Worm (Caenorhabditis elegans) whole organism, L4 larva: ENCODE results near the gene let-767.
A peak's percentile ranks its signal among the peaks of the same experiment; 100 is the strongest.

Experiments
- T26A8.4 ChIP-seq: fragments of 200-800 bp; sonication (Bioruptor generic); IDR thresholded peaks from 2 replicates; pipeline ENCODE4 v1.3.6; 2022; ENCODE audit warnings: missing genetic modification characterization, missing compliant biosample characterization
- ama-1 ChIP-seq: fragments of 150-350 bp; optimal IDR thresholded peaks from 2 replicates; lab custom pipeline; 2014; ENCODE audit warnings: inconsistent platforms, mixed read lengths
- arid-1 ChIP-seq: fragments of 200-800 bp; sonication (Bioruptor generic); conservative IDR thresholded peaks from 2 replicates; pipeline ENCODE4 v1.3.6; 2022; ENCODE audit warnings: missing genetic modification reagents, missing genetic modification characterization, missing compliant biosample characterization
- ceh-32 ChIP-seq: sonication (generic microtip); optimal IDR thresholded peaks from 2 replicates; lab custom pipeline; 2016; ENCODE audit warnings: mild to moderate bottlenecking, missing genetic modification characterization, missing compliant biosample characterization; ENCODE audit not compliant: poor library complexity
- ceh-44 ChIP-seq: fragments of 200-800 bp; sonication (Bioruptor generic); IDR thresholded peaks from 2 replicates; pipeline ENCODE4 v1.3.6; 2022; ENCODE audit warnings: missing genetic modification reagents, missing genetic modification characterization, missing compliant biosample characterization
- daf-16 ChIP-seq, 3 experiments: sonication (generic microtip); optimal IDR thresholded peaks; 2 replicates each; lab custom pipeline; 2016 to 2017; ENCODE audit warnings: missing genetic modification characterization in 3 of 3, missing genetic modification reagents in 3 of 3, mild to moderate bottlenecking in 2 of 3, missing compliant biosample characterization in 2 of 3, missing biosample characterization in 1 of 3, moderate library complexity in 1 of 3
- dmd-6 ChIP-seq: fragments of 200-800 bp; sonication (Bioruptor generic); IDR thresholded peaks from 2 replicates; pipeline ENCODE4 v1.3.6; 2022; ENCODE audit warnings: missing genetic modification reagents, missing genetic modification characterization, missing compliant biosample characterization
- dpl-1 ChIP-seq: fragments of 150-350 bp; optimal IDR thresholded peaks from 2 replicates; lab custom pipeline; 2014; ENCODE audit warnings: missing biosample characterization, missing genetic modification reagents, missing genetic modification characterization
- dve-1 ChIP-seq: sonication (generic microtip); optimal IDR thresholded peaks from 2 replicates; lab custom pipeline; 2017; ENCODE audit warnings: antibody characterized with exemption, mild to moderate bottlenecking, missing genetic modification characterization, missing compliant biosample characterization; ENCODE audit not compliant: insufficient read depth
- fos-1 ChIP-seq: fragments of 150-350 bp; optimal IDR thresholded peaks from 2 replicates; lab custom pipeline; 2014; ENCODE audit warnings: missing biosample characterization, missing genetic modification characterization
- hif-1 ChIP-seq, 2 experiments: sonication (generic microtip); optimal IDR thresholded peaks; 2 replicates each; lab custom pipeline; 2016 to 2017; ENCODE audit warnings: missing compliant biosample characterization in 2 of 2, missing genetic modification characterization in 2 of 2, missing genetic modification reagents in 2 of 2, missing genotype in 2 of 2, mild to moderate bottlenecking in 1 of 2
- hlh-11 ChIP-seq: fragments of 200-800 bp; sonication (Bioruptor generic); optimal IDR thresholded peaks from 2 replicates; lab custom pipeline; 2018; ENCODE audit warnings: mild to moderate bottlenecking, missing genetic modification characterization, missing compliant biosample characterization
- hmg-1.1 ChIP-seq: fragments of 200-800 bp; sonication (Bioruptor generic); IDR thresholded peaks from 2 replicates; pipeline ENCODE4 v1.3.6; 2022; ENCODE audit warnings: missing genetic modification reagents, missing genetic modification characterization, missing compliant biosample characterization
- lin-13 ChIP-seq: fragments of 150-350 bp; optimal IDR thresholded peaks from 2 replicates; lab custom pipeline; 2014; ENCODE audit warnings: missing biosample characterization, missing genetic modification reagents, missing genetic modification characterization
- lin-38 ChIP-seq: fragments of 200-800 bp; sonication (Bioruptor generic); IDR thresholded peaks from 2 replicates; pipeline ENCODE4 v1.3.6; 2022; ENCODE audit warnings: missing genetic modification reagents, missing genetic modification characterization, missing compliant biosample characterization
- lsy-2 ChIP-seq, 2 experiments: fragments of 150-350 bp in 1 of 2; sonication (generic microtip) in 1 of 2; optimal IDR thresholded peaks; 2 replicates each; lab custom pipeline; 2014 to 2017; ENCODE audit warnings: missing biosample characterization in 2 of 2, missing genetic modification characterization in 2 of 2
- mep-1 ChIP-seq: fragments of 150-350 bp; sonication (generic microtip); optimal IDR thresholded peaks from 3 replicates; lab custom pipeline; 2014; ENCODE audit warnings: missing biosample characterization, missing genetic modification characterization
- mes-2 ChIP-seq: sonication (generic microtip); optimal IDR thresholded peaks from 2 replicates; lab custom pipeline; 2016; ENCODE audit warnings: missing genotype, mild to moderate bottlenecking, missing genetic modification characterization, missing compliant biosample characterization; ENCODE audit not compliant: poor library complexity, severe bottlenecking
- nhr-111 ChIP-seq: fragments of 200-800 bp; sonication (Bioruptor generic); optimal IDR thresholded peaks from 2 replicates; lab custom pipeline; 2018; ENCODE audit warnings: mild to moderate bottlenecking, missing genetic modification characterization, missing compliant biosample characterization
- nhr-28 ChIP-seq: fragments of 150-350 bp; optimal IDR thresholded peaks from 2 replicates; lab custom pipeline; 2014; ENCODE audit warnings: missing biosample characterization, missing genetic modification characterization
- nhr-42 ChIP-seq: fragments of 200-800 bp; sonication (Bioruptor generic); IDR thresholded peaks from 2 replicates; pipeline ENCODE4 v1.3.6; 2022; ENCODE audit warnings: missing genetic modification characterization, missing compliant biosample characterization
- pqm-1 ChIP-seq: sonication (generic microtip); optimal IDR thresholded peaks from 2 replicates; lab custom pipeline; 2017; ENCODE audit warnings: missing biosample characterization, missing genetic modification characterization
- saeg-2 ChIP-seq: fragments of 200-800 bp; sonication (Bioruptor generic); IDR thresholded peaks from 2 replicates; pipeline ENCODE4 v1.3.6; 2022; ENCODE audit warnings: missing genetic modification reagents, missing genetic modification characterization, missing compliant biosample characterization
- set-16 ChIP-seq: fragments of 200-800 bp; sonication (Bioruptor generic); IDR thresholded peaks from 2 replicates; pipeline ENCODE4 v1.3.6; 2022; ENCODE audit warnings: missing genetic modification reagents, missing genetic modification characterization, missing compliant biosample characterization
- skn-1 ChIP-seq: fragments of 150-350 bp; optimal IDR thresholded peaks from 2 replicates; lab custom pipeline; 2014; ENCODE audit warnings: missing biosample characterization, missing genetic modification characterization
- tra-1 ChIP-seq: fragments of 200-800 bp; sonication (Bioruptor generic); IDR thresholded peaks from 2 replicates; pipeline ENCODE4 v1.3.6; 2022; ENCODE audit warnings: missing genetic modification reagents, missing genetic modification characterization, missing compliant biosample characterization
- unc-62 ChIP-seq, 3 experiments: fragments of 150-350 bp in 1 of 3; sonication (generic microtip); optimal IDR thresholded peaks in 2 of 3; peaks in 1 of 3; 1 replicate in 1 of 3; 2 replicates in 2 of 3; lab custom pipeline; 2014 to 2017; ENCODE audit warnings: missing biosample characterization in 3 of 3, missing genetic modification characterization in 3 of 3, missing genetic modification reagents in 3 of 3, missing genotype in 1 of 3
- zfp-2 ChIP-seq: sonication (generic microtip); optimal IDR thresholded peaks from 2 replicates; lab custom pipeline; 2016; ENCODE audit warnings: mild to moderate bottlenecking, missing genetic modification characterization, missing compliant biosample characterization
- zip-11 ChIP-seq: fragments of 200-800 bp; sonication (Bioruptor generic); IDR thresholded peaks from 2 replicates; pipeline ENCODE4 v1.3.6; 2022; ENCODE audit warnings: missing genetic modification characterization, missing compliant biosample characterization
- ztf-7 ChIP-seq: fragments of 150-350 bp; optimal IDR thresholded peaks from 2 replicates; lab custom pipeline; 2014; ENCODE audit warnings: missing biosample characterization, missing genetic modification characterization

let-767 gene

DNA sequence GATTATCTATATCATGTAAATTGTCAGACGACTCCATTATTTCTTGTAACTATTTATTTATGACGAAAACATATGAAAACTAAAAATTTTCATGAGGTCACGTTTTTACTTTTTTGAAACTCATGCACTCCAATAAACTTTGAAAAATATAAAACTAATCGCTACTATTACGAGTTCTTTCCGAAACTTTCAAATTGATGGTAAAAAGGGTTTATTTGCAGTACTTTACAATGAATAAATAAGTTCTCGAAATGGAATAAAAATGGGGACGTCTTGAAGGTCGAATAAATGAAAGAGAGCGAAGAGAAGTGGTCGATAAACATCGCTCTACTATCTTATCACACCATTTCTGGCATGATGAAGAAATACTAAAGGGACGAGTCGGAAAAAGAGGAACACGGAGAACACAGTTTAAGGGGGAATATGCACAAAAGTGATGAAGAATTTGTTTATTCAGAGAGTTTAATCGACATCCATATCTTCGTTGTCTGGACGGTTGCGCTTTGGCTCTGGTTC, at the start of gene let-767:
let-767 (minus strand) TSS at position 51 of the 516 bp plus-strand sequence.
- peak; percentile 41 for TF ChIP-seq nhr-28
- peak; percentile 21 for TF ChIP-seq mep-1 (tag; lab: Kevin White, UChicago)
- peak; percentile 7; the same call in 1 of the 2 replicates for TF ChIP-seq dmd-6 (GFP tag; lab: Robert Waterston, UW)
- TF ChIP-seq pqm-1 (tag; lab: Kevin White, UChicago) = peak; percentile 70
- no peak for TF ChIP-seq ceh-32 (tag; lab: Kevin White, UChicago)
- TF ChIP-seq hlh-11 (tag; lab: Kevin White, UChicago) = peak; percentile 28
- TF ChIP-seq daf-16 (GFP tag; optimal IDR thresholded peaks at IDR 0.05; lab: Kevin White, UChicago) = no peak
- TF ChIP-seq daf-16 (tag; optimal IDR thresholded peaks at IDR 0.05; lab: Kevin White, UChicago) = peak; percentile 68
- TF ChIP-seq lin-13 = peak; percentile 47
- TF ChIP-seq lin-38 (GFP tag; lab: Robert Waterston, UW) = no peak; the same call in 1 of the 2 replicates

DNA sequence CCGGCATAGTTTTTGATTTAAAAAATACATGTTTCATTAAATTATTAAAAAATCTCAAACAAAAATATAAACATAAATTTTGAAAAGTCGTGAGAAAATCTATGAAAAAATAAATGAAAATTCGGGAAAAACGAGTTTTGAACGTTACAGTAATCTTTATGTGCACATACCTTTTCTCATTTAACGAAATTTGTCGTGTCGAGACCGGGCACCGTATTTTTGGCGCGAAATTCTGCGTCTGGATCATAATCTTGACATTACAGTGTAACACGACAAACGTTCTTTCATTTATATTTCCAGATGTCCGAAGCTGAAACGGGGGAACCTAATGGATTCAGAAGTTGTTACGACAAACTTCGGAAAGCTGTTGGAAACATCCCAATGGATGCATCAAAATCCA, 49.8 kb upstream of the let-767 start, which contains the start of gene C16A3.2:
C16A3.2 (plus strand) TSS at position 301 of the 400 bp plus-strand sequence.
- no peak for TF ChIP-seq zip-11 (GFP tag; lab: Robert Waterston, UW)
- no peak for TF ChIP-seq ztf-7
- no peak for TF ChIP-seq zfp-2 (tag; lab: Kevin White, UChicago)
- no peak for TF ChIP-seq fos-1 (tag; lab: Kevin White, UChicago)
- TF ChIP-seq saeg-2 = no peak
- no peak for TF ChIP-seq tra-1 (GFP tag; lab: Robert Waterston, UW)
- no peak for TF ChIP-seq nhr-111 (GFP tag; lab: Kevin White, UChicago)
- TF ChIP-seq skn-1 = no peak

DNA sequence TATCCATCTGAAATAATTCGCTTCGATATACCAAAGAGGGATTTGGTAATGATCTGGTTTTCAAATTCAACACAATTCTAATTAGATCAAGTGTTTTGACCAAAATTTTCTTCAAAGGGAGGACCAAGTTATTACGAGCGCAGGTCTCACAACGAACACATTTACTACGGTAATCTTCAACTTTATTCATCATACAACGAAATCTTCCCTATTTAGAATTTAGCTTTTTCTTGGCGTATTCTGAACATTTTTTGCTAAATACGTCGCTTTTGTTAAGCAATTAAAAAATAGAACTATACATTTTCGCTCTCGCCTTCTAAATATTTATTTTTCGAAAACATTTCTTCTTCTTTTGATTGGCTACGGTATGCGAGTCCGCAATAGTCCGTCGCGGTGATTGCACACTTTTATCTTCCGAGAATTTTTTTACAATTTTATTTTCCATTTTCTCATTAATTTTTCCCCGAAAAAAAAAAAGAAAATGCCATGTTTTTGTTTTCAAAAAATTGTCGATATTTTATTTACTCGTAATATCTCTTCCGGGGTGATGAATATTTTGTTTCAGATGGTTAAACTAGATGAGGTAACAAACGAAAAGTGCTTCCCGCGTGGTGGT, 43.3 kb upstream of the let-767 start, which contains the start of gene let-716:
let-716 (plus strand) TSS at position 566 of the 616 bp plus-strand sequence.
- no peak for TF ChIP-seq nhr-42 (GFP tag; lab: Robert Waterston, UW)
- peak; percentile 40 for TF ChIP-seq mes-2 (tag; lab: Kevin White, UChicago)
- peak; percentile 8 for TF ChIP-seq mep-1 (tag; lab: Kevin White, UChicago)
- TF ChIP-seq hmg-1.1 (GFP tag; lab: Robert Waterston, UW) = 0 out of 2 replicates have a peak, but pooled peaks have one; percentile 46
- TF ChIP-seq dpl-1 (GFP tag; lab: Kevin White, UChicago) = peak; percentile 24
- TF ChIP-seq hif-1 (tag; optimal IDR thresholded peaks at IDR 0.05; lab: Kevin White, UChicago) = peak in 1 of 2 experiments; percentile 20
- TF ChIP-seq ceh-44 (GFP tag; lab: Robert Waterston, UW) = no peak
- TF ChIP-seq lin-38 (GFP tag; lab: Robert Waterston, UW) = peak; percentile 39; the same call in 1 of the 2 replicates
- peak; percentile 19 for TF ChIP-seq dve-1
- peak in 1 of 2 experiments; percentile 14 for TF ChIP-seq unc-62 (GFP tag; optimal IDR thresholded peaks at IDR 0.05 in 1 of 2; lab: Kevin White, UChicago)
- no peak for TF ChIP-seq unc-62 (tag; optimal IDR thresholded peaks at IDR 0.05; lab: Kevin White, UChicago)
- no peak for TF ChIP-seq daf-16 (GFP tag; optimal IDR thresholded peaks at IDR 0.05; lab: Kevin White, UChicago)
- no peak for TF ChIP-seq daf-16 (tag; optimal IDR thresholded peaks at IDR 0.05; lab: Kevin White, UChicago)
- TF ChIP-seq lsy-2 (tag; optimal IDR thresholded peaks at IDR 0.05; lab: Kevin White, UChicago) = peak; percentile 56 to 97
- TF ChIP-seq nhr-28 = peak; percentile 5
- TF ChIP-seq arid-1 = no peak

DNA sequence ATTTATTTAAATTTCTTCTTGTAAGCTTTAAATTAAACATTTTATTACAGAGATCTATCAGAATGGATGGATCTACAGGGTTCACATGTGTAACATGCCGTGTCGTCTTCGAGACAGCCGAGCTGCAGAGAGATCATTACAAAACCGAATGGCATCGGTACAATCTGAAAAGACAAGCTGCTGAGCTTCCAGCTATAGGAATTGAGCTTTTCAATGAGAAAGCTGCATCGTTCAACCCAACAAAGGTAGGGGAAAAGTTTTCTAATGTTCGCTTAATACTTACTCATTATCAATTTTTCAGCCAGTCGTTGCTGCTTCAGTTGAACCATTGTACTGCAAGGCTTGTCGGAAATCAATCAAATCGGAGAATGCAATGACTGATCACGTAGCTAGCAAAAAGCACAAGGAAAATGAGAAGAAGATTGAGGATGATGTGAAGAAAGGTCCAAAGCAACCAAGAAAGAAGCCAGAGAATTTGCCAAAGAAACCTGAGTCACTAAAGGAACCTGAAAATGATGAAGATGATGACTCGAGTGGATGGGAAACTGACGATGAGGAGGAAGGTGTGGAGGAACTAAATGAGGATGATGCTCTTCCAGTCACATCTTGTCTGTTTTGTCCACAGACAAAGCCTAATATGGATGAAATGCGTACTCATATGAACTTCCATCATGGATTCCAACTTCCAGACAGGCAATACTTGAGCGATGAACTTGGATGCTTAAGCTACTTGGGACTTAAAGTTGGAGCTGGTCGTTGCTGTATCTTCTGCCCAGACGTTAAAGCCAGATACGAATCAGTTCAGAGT, 42.0 kb upstream of the let-767 start, which contains the start of gene znf-622:
znf-622 (plus strand) TSS at position 51 of the 808 bp plus-strand sequence.
- TF ChIP-seq T26A8.4 (GFP tag; lab: Robert Waterston, UW) (no peak), ama-1 (lab: Kevin White, UChicago) (peak; percentile 14), unc-62 (GFP tag; optimal IDR thresholded peaks at IDR 0.05 in 1 of 2; lab: Kevin White, UChicago) (peak in 1 of 2 experiments; percentile 91), unc-62 (tag; optimal IDR thresholded peaks at IDR 0.05; lab: Kevin White, UChicago) (no peak), set-16 (GFP tag; lab: Robert Waterston, UW) (no peak)
